Worm (Caenorhabditis elegans) whole organism, mixed stage, embryonic: ENCODE measurements around the gene fard-1.
"Not testable (repeated sequence)": the region's sequence is repeated elsewhere in the genome, so short reads cannot be mapped to it uniquely, and the experiment has no call there.

ENCODE experiments used
- blmp-1 ChIP-seq: fragments of 150-350 bp; optimal IDR thresholded peaks from 2 replicates; lab custom pipeline; 2014; ENCODE audit warnings: missing biosample characterization, missing genetic modification characterization
- ceh-39 ChIP-seq: fragments of 150-350 bp; optimal IDR thresholded peaks from 2 replicates; lab custom pipeline; 2014; ENCODE audit warnings: missing biosample characterization, missing genetic modification characterization
- ceh-43 ChIP-seq: fragments of 200-800 bp; sonication (Bioruptor generic); optimal IDR thresholded peaks from 2 replicates; lab custom pipeline; 2018; ENCODE audit warnings: mild to moderate bottlenecking, missing genetic modification characterization, moderate library complexity, missing compliant biosample characterization
- ceh-83 ChIP-seq: fragments of 200-800 bp; sonication (Bioruptor generic); optimal IDR thresholded peaks from 2 replicates; lab custom pipeline; 2018; ENCODE audit warnings: mild to moderate bottlenecking, missing genetic modification characterization, missing compliant biosample characterization
- ces-1 ChIP-seq: fragments of 150-350 bp; optimal IDR thresholded peaks from 2 replicates; lab custom pipeline; 2014; ENCODE audit warnings: missing biosample characterization, missing genetic modification reagents, missing genetic modification characterization
- cnd-1 ChIP-seq: fragments of 200-800 bp; sonication (Bioruptor generic); optimal IDR thresholded peaks from 2 replicates; lab custom pipeline; 2018; ENCODE audit warnings: mild to moderate bottlenecking, missing genetic modification characterization, missing compliant biosample characterization
- drap-1 ChIP-seq: fragments of 200-800 bp; sonication (Bioruptor generic); optimal IDR thresholded peaks from 3 replicates; lab custom pipeline; 2018; ENCODE audit warnings: mild to moderate bottlenecking, missing genetic modification characterization, missing compliant biosample characterization
- elt-1 ChIP-seq: sonication (generic microtip); optimal IDR thresholded peaks from 2 replicates; lab custom pipeline; 2017; ENCODE audit warnings: missing genetic modification characterization, mild to moderate bottlenecking, missing compliant biosample characterization, antibody characterized with exemption, moderate library complexity, borderline replicate concordance; ENCODE audit not compliant: insufficient read depth
- elt-3 ChIP-seq: fragments of 150-350 bp; optimal IDR thresholded peaks from 2 replicates; lab custom pipeline; 2014; ENCODE audit warnings: missing biosample characterization, missing genetic modification characterization
- flh-1 ChIP-seq: fragments of 200-800 bp; sonication (Bioruptor generic); optimal IDR thresholded peaks from 2 replicates; lab custom pipeline; 2018; ENCODE audit warnings: mild to moderate bottlenecking, missing genetic modification characterization, moderate library complexity, missing compliant biosample characterization
- ham-2 ChIP-seq: fragments of 200-800 bp; sonication (Bioruptor generic); optimal IDR thresholded peaks from 2 replicates; lab custom pipeline; 2018; ENCODE audit warnings: mild to moderate bottlenecking, missing genetic modification characterization, missing compliant biosample characterization
- hlh-1 ChIP-seq: fragments of 150-350 bp; optimal IDR thresholded peaks from 2 replicates; lab custom pipeline; 2014; ENCODE audit warnings: missing biosample characterization, missing genetic modification reagents, missing genetic modification characterization
- lin-32 ChIP-seq: fragments of 200-800 bp; sonication (Bioruptor generic); optimal IDR thresholded peaks from 2 replicates; lab custom pipeline; 2018; ENCODE audit warnings: mild to moderate bottlenecking, missing genetic modification characterization, missing compliant biosample characterization
- lsy-2 ChIP-seq: fragments of 150-350 bp; optimal IDR thresholded peaks from 2 replicates; lab custom pipeline; 2014; ENCODE audit warnings: missing biosample characterization, missing genetic modification characterization
- mab-5 ChIP-seq: fragments of 150-350 bp; optimal IDR thresholded peaks from 2 replicates; lab custom pipeline; 2014; ENCODE audit warnings: missing biosample characterization, missing genetic modification characterization
- mls-2 ChIP-seq: sonication (generic microtip); optimal IDR thresholded peaks from 2 replicates; lab custom pipeline; 2016; ENCODE audit warnings: mild to moderate bottlenecking, missing genetic modification characterization, moderate library complexity, missing compliant biosample characterization
- nhr-12 ChIP-seq: fragments of 150-350 bp; optimal IDR thresholded peaks from 2 replicates; lab custom pipeline; 2014; ENCODE audit warnings: missing biosample characterization, missing genetic modification characterization
- nhr-2 ChIP-seq: fragments of 150-350 bp; optimal IDR thresholded peaks from 2 replicates; lab custom pipeline; 2014; ENCODE audit warnings: missing biosample characterization, missing genetic modification characterization
- nhr-28 ChIP-seq: fragments of 150-350 bp; optimal IDR thresholded peaks from 2 replicates; lab custom pipeline; 2014; ENCODE audit warnings: missing biosample characterization, missing genetic modification characterization
- pha-4 ChIP-seq: fragments of 150-350 bp; optimal IDR thresholded peaks from 2 replicates; lab custom pipeline; 2018; ENCODE audit warnings: missing biosample characterization, missing genetic modification reagents, missing genetic modification characterization
- sem-2 ChIP-seq: fragments of 200-800 bp; sonication (Bioruptor generic); optimal IDR thresholded peaks from 2 replicates; lab custom pipeline; 2018; ENCODE audit warnings: mild to moderate bottlenecking, missing genetic modification characterization, missing compliant biosample characterization
- snpc-4 ChIP-seq: fragments of 150-350 bp; optimal IDR thresholded peaks from 2 replicates; lab custom pipeline; 2014; ENCODE audit warnings: missing biosample characterization, missing genetic modification characterization
- sptf-1 ChIP-seq: sonication (generic microtip); optimal IDR thresholded peaks from 2 replicates; lab custom pipeline; 2017; ENCODE audit warnings: mild to moderate bottlenecking, missing genetic modification characterization, moderate library complexity, missing compliant biosample characterization
- unc-39 ChIP-seq: fragments of 150-350 bp; optimal IDR thresholded peaks from 2 replicates; lab custom pipeline; 2014; ENCODE audit warnings: missing biosample characterization, missing genetic modification characterization
- unc-62 ChIP-seq: fragments of 150-350 bp; optimal IDR thresholded peaks from 2 replicates; lab custom pipeline; 2014; ENCODE audit warnings: missing biosample characterization, missing genetic modification reagents, missing genetic modification characterization
- zip-8 ChIP-seq: fragments of 150-350 bp; optimal IDR thresholded peaks from 2 replicates; lab custom pipeline; 2014; ENCODE audit warnings: missing biosample characterization, missing genetic modification characterization
- ztf-11 ChIP-seq: fragments of 150-350 bp; optimal IDR thresholded peaks from 2 replicates; lab custom pipeline; 2014; ENCODE audit warnings: missing biosample characterization, missing genetic modification characterization

Gene fard-1

DNA sequence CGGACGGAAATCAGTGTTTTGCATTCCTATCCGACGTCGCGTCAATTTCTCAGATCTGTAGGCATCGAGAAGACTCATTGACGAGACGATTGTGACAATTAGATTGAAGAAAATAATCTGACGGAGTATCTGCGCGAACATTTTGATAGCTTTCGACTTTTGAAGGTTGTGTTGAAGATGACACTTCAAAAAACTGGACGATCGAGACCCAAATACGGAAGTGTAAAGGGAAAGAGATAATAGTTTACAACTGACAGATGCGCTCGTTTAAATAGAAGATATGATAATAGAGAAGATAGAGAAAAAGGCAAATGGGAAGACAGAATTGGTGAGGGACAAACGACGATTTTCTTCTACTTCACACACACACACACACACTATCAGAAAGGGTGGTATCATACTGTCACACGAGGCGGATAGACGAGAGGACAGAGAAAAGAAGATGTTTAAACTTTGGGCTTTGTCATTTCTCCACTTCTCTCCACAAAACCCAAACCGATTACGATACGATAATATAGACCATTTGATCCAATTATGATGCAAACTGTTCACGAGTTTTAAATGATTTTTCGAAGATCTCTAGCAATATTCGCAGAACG lies 41.9 kb upstream of the fard-1 start, which contains the start of gene B0410.3:
Gene B0410.3 (minus strand): TSS at position 351 of the 599 bp plus-strand sequence.
- TF ChIP-seq hlh-1 (no peak), elt-1 (tag; lab: Kevin White, UChicago) (no peak), ham-2 (peak; percentile 22), elt-3 (tag; lab: Kevin White, UChicago) (peak; percentile 65), blmp-1 (tag; lab: Kevin White, UChicago) (no peak), snpc-4 (tag; lab: Kevin White, UChicago) (no peak), unc-62 (GFP tag; lab: Kevin White, UChicago) (peak; percentile 68)

DNA sequence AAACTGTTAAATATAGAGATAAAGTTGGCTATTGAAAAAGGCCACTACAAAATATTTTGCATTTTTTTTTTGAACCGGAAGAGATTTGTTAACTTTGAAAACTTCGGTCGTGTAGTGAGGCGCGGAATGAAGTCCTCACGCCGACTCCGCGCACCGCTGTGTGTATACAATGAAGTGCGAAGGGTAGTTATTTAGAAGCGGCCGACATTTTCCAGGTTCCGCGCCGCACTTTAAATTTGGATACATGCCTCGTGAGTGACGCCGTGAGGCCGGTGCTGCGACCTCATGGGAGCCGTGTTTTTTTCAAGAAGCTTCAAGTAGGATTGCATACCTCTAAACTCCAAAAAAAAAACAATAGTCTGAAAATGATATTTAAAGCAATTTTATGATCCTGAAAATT lies 41.3 kb upstream of the fard-1 start:
- TF ChIP-seq ztf-11 (tag; lab: Kevin White, UChicago) (no peak), mls-2 (tag; lab: Kevin White, UChicago) (no peak), nhr-28 (no peak), ham-2 (no peak), ceh-39 (no peak), unc-62 (GFP tag; lab: Kevin White, UChicago) (no peak)

DNA sequence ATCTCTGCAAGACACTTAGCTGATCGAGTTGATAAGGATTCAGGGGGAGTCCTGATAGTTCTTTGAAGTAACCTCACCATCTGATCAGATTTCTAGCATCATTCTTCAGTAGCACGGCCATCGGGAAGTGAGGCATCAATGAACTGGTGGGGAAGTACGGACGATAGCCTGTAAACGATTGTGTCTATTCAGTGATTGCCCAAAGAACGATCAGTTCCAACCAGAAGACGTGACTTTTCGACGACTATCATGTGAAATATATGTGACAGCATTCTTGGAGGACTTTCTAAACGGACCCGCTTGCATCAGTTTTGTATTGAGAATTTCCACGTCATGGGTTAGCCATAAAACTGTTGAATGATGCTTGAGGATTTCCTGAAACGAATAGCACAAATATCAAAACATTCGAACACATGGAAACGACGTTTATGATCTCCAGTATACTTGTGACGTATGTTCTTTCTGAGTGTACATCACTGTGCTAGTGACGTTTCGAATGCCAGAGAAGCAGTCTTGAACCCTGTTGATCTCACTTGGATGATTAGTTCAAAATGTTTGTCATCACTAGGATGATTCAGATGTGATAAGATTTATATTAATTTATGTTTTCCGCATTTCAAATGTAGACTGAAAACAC lies 40.0 kb upstream of the fard-1 start:
- TF ChIP-seq ces-1 (no peak), lsy-2 (tag; lab: Kevin White, UChicago) (no peak), sem-2 (GFP tag; lab: Kevin White, UChicago) (no peak), mab-5 (tag; lab: Kevin White, UChicago) (no peak)
- TF ChIP-seq, all 35 proteins: peak for 0

DNA sequence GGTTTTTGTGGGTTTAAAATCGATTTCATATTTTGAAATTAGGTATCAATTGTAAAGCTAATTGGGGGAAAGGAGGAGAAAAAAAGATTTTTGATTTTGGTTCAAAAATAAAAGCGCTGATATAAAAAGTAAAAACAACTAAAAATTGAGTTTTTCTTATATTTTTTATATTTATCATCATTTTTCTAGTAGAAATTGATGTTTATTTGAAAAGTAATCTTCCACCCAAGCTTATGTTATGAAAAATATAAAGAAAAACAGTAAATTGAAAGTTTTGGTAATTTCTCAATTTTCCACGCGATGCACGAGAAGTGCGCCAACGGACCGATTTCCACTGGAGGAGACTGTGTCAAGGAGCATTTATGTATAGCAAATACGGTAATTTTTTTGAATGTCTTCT lies 38.9 kb upstream of the fard-1 start, which contains the start of gene B0410.1:
Gene B0410.1 (plus strand): TSS at position 301 of the 400 bp plus-strand sequence.
- TF ChIP-seq lsy-2 (tag; lab: Kevin White, UChicago); ces-1; pha-4 (tag; lab: Kevin White, UChicago): not testable (repeated sequence)

DNA sequence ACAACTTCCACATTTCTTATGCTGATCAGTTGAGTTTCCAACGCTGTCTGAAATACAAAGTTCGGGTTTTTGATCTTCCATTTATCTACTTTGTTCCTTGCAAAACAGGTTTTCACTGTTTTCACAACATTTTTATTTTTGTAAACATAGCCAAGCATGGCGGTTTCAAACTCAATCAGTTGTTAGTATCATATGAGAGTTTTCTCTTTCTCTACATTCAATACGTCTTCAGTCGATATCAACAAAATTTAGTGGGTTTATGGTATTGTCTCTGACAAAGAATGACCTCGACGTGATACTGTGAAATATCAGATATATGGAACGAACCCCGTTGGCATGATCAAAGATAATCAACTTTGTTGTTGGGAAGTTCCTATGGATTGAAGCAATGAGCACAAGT lies 37.5 kb upstream of the fard-1 start:
- TF ChIP-seq nhr-12 (tag; lab: Kevin White, UChicago), result no peak
- no peak for TF ChIP-seq ceh-83
- no peak for TF ChIP-seq nhr-28
- TF ChIP-seq hlh-1, result no peak
- no peak for TF ChIP-seq elt-1 (tag; lab: Kevin White, UChicago)
- no peak for TF ChIP-seq blmp-1 (tag; lab: Kevin White, UChicago)
- no peak for TF ChIP-seq mls-2 (tag; lab: Kevin White, UChicago)
- TF ChIP-seq lin-32 (GFP tag; lab: Kevin White, UChicago), result no peak
- no peak for TF ChIP-seq flh-1
- TF ChIP-seq unc-62 (GFP tag; lab: Kevin White, UChicago), result no peak
- TF ChIP-seq ztf-11 (tag; lab: Kevin White, UChicago), result no peak
- TF ChIP-seq zip-8 (tag; lab: Kevin White, UChicago), result no peak
- no peak for TF ChIP-seq unc-39 (tag; lab: Kevin White, UChicago)
- no peak for TF ChIP-seq drap-1
- no peak for TF ChIP-seq sem-2 (GFP tag; lab: Kevin White, UChicago)
- no peak for TF ChIP-seq ceh-39
- no peak for TF ChIP-seq snpc-4 (tag; lab: Kevin White, UChicago)
- TF ChIP-seq ces-1, result no peak
- no peak for TF ChIP-seq nhr-2 (tag; lab: Kevin White, UChicago)
- TF ChIP-seq ceh-43 (GFP tag; lab: Kevin White, UChicago), result no peak
- TF ChIP-seq, all 35 proteins: peak for 0

DNA sequence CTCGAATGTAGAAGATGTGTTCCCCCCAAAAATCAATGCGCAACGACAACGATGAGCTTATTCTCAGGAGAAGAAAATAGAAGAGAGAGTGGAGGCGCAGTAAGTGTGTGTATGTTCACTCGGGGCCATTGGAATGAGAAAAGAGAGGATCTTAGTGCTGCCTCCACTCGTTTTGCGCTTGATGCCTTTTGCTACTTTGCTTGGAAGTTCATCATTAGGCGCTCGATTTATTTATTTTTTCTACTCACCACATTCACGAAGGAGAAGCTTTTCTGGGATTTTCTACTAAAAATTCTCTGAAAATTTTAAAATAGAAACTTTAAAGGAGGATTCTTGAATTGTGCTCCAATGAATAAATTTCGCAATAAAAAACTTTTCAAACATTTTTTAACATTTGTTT lies 34.9 kb upstream of the fard-1 start, which contains the start of gene F52B10.3:
Gene F52B10.3 (minus strand): TSS at position 101 of the 400 bp plus-strand sequence.
- TF ChIP-seq sptf-1 (tag; lab: Kevin White, UChicago) (no peak), ztf-11 (tag; lab: Kevin White, UChicago) (no peak), nhr-28 (no peak), cnd-1 (tag; lab: Kevin White, UChicago) (no peak), elt-1 (tag; lab: Kevin White, UChicago) (no peak), ceh-83 (no peak), lsy-2 (tag; lab: Kevin White, UChicago) (no peak)
